Worm (Caenorhabditis elegans) whole organism, mixed stage, embryonic: ENCODE data around the gene str-83.

Source experiments
- M03D4.4 ChIP-seq: sonication (generic microtip); optimal IDR thresholded peaks from 2 replicates; lab custom pipeline; 2017; ENCODE audit warnings: mild to moderate bottlenecking, missing genetic modification characterization, missing compliant biosample characterization
- bed-3 ChIP-seq: fragments of 200-800 bp; sonication (Bioruptor generic); optimal IDR thresholded peaks from 3 replicates; lab custom pipeline; 2018; ENCODE audit warnings: mild to moderate bottlenecking, missing genetic modification characterization, moderate library complexity, missing compliant biosample characterization
- blmp-1 ChIP-seq: fragments of 150-350 bp; optimal IDR thresholded peaks from 2 replicates; lab custom pipeline; 2014; ENCODE audit warnings: missing biosample characterization, missing genetic modification characterization
- ceh-39 ChIP-seq: fragments of 150-350 bp; optimal IDR thresholded peaks from 2 replicates; lab custom pipeline; 2014; ENCODE audit warnings: missing biosample characterization, missing genetic modification characterization
- ceh-83 ChIP-seq: fragments of 200-800 bp; sonication (Bioruptor generic); optimal IDR thresholded peaks from 2 replicates; lab custom pipeline; 2018; ENCODE audit warnings: mild to moderate bottlenecking, missing genetic modification characterization, missing compliant biosample characterization
- ces-1 ChIP-seq: fragments of 150-350 bp; optimal IDR thresholded peaks from 2 replicates; lab custom pipeline; 2014; ENCODE audit warnings: missing biosample characterization, missing genetic modification reagents, missing genetic modification characterization
- cnd-1 ChIP-seq: fragments of 200-800 bp; sonication (Bioruptor generic); optimal IDR thresholded peaks from 2 replicates; lab custom pipeline; 2018; ENCODE audit warnings: mild to moderate bottlenecking, missing genetic modification characterization, missing compliant biosample characterization
- drap-1 ChIP-seq: fragments of 200-800 bp; sonication (Bioruptor generic); optimal IDR thresholded peaks from 3 replicates; lab custom pipeline; 2018; ENCODE audit warnings: mild to moderate bottlenecking, missing genetic modification characterization, missing compliant biosample characterization
- elt-1 ChIP-seq: sonication (generic microtip); optimal IDR thresholded peaks from 2 replicates; lab custom pipeline; 2017; ENCODE audit warnings: missing genetic modification characterization, mild to moderate bottlenecking, missing compliant biosample characterization, antibody characterized with exemption, moderate library complexity, borderline replicate concordance; ENCODE audit not compliant: insufficient read depth
- elt-3 ChIP-seq: fragments of 150-350 bp; optimal IDR thresholded peaks from 2 replicates; lab custom pipeline; 2014; ENCODE audit warnings: missing biosample characterization, missing genetic modification characterization
- flh-1 ChIP-seq: fragments of 200-800 bp; sonication (Bioruptor generic); optimal IDR thresholded peaks from 2 replicates; lab custom pipeline; 2018; ENCODE audit warnings: mild to moderate bottlenecking, missing genetic modification characterization, moderate library complexity, missing compliant biosample characterization
- ham-2 ChIP-seq: fragments of 200-800 bp; sonication (Bioruptor generic); optimal IDR thresholded peaks from 2 replicates; lab custom pipeline; 2018; ENCODE audit warnings: mild to moderate bottlenecking, missing genetic modification characterization, missing compliant biosample characterization
- hlh-1 ChIP-seq: fragments of 150-350 bp; optimal IDR thresholded peaks from 2 replicates; lab custom pipeline; 2014; ENCODE audit warnings: missing biosample characterization, missing genetic modification reagents, missing genetic modification characterization
- lin-32 ChIP-seq: fragments of 200-800 bp; sonication (Bioruptor generic); optimal IDR thresholded peaks from 2 replicates; lab custom pipeline; 2018; ENCODE audit warnings: mild to moderate bottlenecking, missing genetic modification characterization, missing compliant biosample characterization
- lsy-2 ChIP-seq: fragments of 150-350 bp; optimal IDR thresholded peaks from 2 replicates; lab custom pipeline; 2014; ENCODE audit warnings: missing biosample characterization, missing genetic modification characterization
- mab-5 ChIP-seq: fragments of 150-350 bp; optimal IDR thresholded peaks from 2 replicates; lab custom pipeline; 2014; ENCODE audit warnings: missing biosample characterization, missing genetic modification characterization
- mep-1 ChIP-seq: fragments of 150-350 bp; optimal IDR thresholded peaks from 2 replicates; lab custom pipeline; 2017; ENCODE audit warnings: missing biosample characterization, missing genetic modification reagents, missing genetic modification characterization, inconsistent platforms
- mls-2 ChIP-seq: sonication (generic microtip); optimal IDR thresholded peaks from 2 replicates; lab custom pipeline; 2016; ENCODE audit warnings: mild to moderate bottlenecking, missing genetic modification characterization, moderate library complexity, missing compliant biosample characterization
- nhr-12 ChIP-seq: fragments of 150-350 bp; optimal IDR thresholded peaks from 2 replicates; lab custom pipeline; 2014; ENCODE audit warnings: missing biosample characterization, missing genetic modification characterization
- nhr-2 ChIP-seq: fragments of 150-350 bp; optimal IDR thresholded peaks from 2 replicates; lab custom pipeline; 2014; ENCODE audit warnings: missing biosample characterization, missing genetic modification characterization
- nhr-237 ChIP-seq: fragments of 150-350 bp; optimal IDR thresholded peaks from 2 replicates; lab custom pipeline; 2014; ENCODE audit warnings: missing biosample characterization, missing genetic modification characterization
- nhr-76 ChIP-seq: sonication (generic microtip); optimal IDR thresholded peaks from 2 replicates; lab custom pipeline; 2017; ENCODE audit warnings: missing biosample characterization, missing genetic modification characterization
- pha-4 ChIP-seq: fragments of 150-350 bp; optimal IDR thresholded peaks from 2 replicates; lab custom pipeline; 2018; ENCODE audit warnings: missing biosample characterization, missing genetic modification reagents, missing genetic modification characterization
- sem-2 ChIP-seq: fragments of 200-800 bp; sonication (Bioruptor generic); optimal IDR thresholded peaks from 2 replicates; lab custom pipeline; 2018; ENCODE audit warnings: mild to moderate bottlenecking, missing genetic modification characterization, missing compliant biosample characterization
- snpc-4 ChIP-seq: fragments of 150-350 bp; optimal IDR thresholded peaks from 2 replicates; lab custom pipeline; 2014; ENCODE audit warnings: missing biosample characterization, missing genetic modification characterization
- sptf-1 ChIP-seq: sonication (generic microtip); optimal IDR thresholded peaks from 2 replicates; lab custom pipeline; 2017; ENCODE audit warnings: mild to moderate bottlenecking, missing genetic modification characterization, moderate library complexity, missing compliant biosample characterization
- unc-120 ChIP-seq: sonication (generic microtip); optimal IDR thresholded peaks from 2 replicates; lab custom pipeline; 2017; ENCODE audit warnings: missing genetic modification characterization, missing compliant biosample characterization; ENCODE audit not compliant: poor library complexity, severe bottlenecking
- unc-39 ChIP-seq: fragments of 150-350 bp; optimal IDR thresholded peaks from 2 replicates; lab custom pipeline; 2014; ENCODE audit warnings: missing biosample characterization, missing genetic modification characterization
- unc-62 ChIP-seq: fragments of 150-350 bp; optimal IDR thresholded peaks from 2 replicates; lab custom pipeline; 2014; ENCODE audit warnings: missing biosample characterization, missing genetic modification reagents, missing genetic modification characterization
- zip-8 ChIP-seq: fragments of 150-350 bp; optimal IDR thresholded peaks from 2 replicates; lab custom pipeline; 2014; ENCODE audit warnings: missing biosample characterization, missing genetic modification characterization
- ztf-11 ChIP-seq: fragments of 150-350 bp; optimal IDR thresholded peaks from 2 replicates; lab custom pipeline; 2014; ENCODE audit warnings: missing biosample characterization, missing genetic modification characterization

The str-83 gene

ce11 chrV:3970410-3970809, 6.7 kb upstream of the str-83 start, which contains the start of gene cyp-34A9:
Gene cyp-34A9, minus strand, starts transcription at chrV:3970540.
- no peak for TF ChIP-seq cnd-1 (tag; lab: Kevin White, UChicago)
- no peak for TF ChIP-seq ces-1 (GFP tag; lab: Kevin White, UChicago)
- no peak for TF ChIP-seq unc-120 (tag; lab: Kevin White, UChicago)
- no peak for TF ChIP-seq pha-4
- TF ChIP-seq mep-1 = no peak
- TF ChIP-seq nhr-12 (tag; lab: Kevin White, UChicago) = no peak
- no peak for TF ChIP-seq bed-3 (GFP tag; lab: Kevin White, UChicago)
- TF ChIP-seq ham-2 (GFP tag; lab: Kevin White, UChicago) = no peak
- TF ChIP-seq mls-2 = no peak
- no peak for TF ChIP-seq unc-62
- no peak for TF ChIP-seq hlh-1 (tag; lab: Kevin White, UChicago)
- TF ChIP-seq snpc-4 (tag; lab: Kevin White, UChicago) = no peak
- no peak for TF ChIP-seq M03D4.4 (tag; lab: Kevin White, UChicago)
- TF ChIP-seq elt-1 (tag; lab: Kevin White, UChicago) = no peak
- TF ChIP-seq zip-8 (tag; lab: Kevin White, UChicago) = no peak
- TF ChIP-seq flh-1 (GFP tag; lab: Kevin White, UChicago) = no peak
- no peak for TF ChIP-seq lin-32 (GFP tag; lab: Kevin White, UChicago)
- TF ChIP-seq lsy-2 = no peak
- no peak for TF ChIP-seq nhr-237 (tag; lab: Kevin White, UChicago)

- no peak for TF ChIP-seq pha-4
- TF ChIP-seq drap-1 (GFP tag; lab: Kevin White, UChicago) = no peak
- no peak for TF ChIP-seq ztf-11
- TF ChIP-seq bed-3 (GFP tag; lab: Kevin White, UChicago) = no peak
- TF ChIP-seq mep-1 = no peak
- TF ChIP-seq ceh-83 (GFP tag; lab: Kevin White, UChicago) = no peak
- TF ChIP-seq nhr-76 (tag; lab: Kevin White, UChicago) = no peak
- no peak for TF ChIP-seq unc-120 (tag; lab: Kevin White, UChicago)
- TF ChIP-seq sptf-1 (tag; lab: Kevin White, UChicago) = no peak
- no peak for TF ChIP-seq lsy-2
- TF ChIP-seq lin-32 (GFP tag; lab: Kevin White, UChicago) = no peak
- TF ChIP-seq snpc-4 (tag; lab: Kevin White, UChicago) = no peak
- TF ChIP-seq mab-5 (tag; lab: Kevin White, UChicago) = no peak
- no peak for TF ChIP-seq blmp-1 (tag; lab: Kevin White, UChicago)
Measured at ce11 chrV:3972846-3973245, 4.2 kb upstream of the str-83 start, which contains the start of gene cyp-34A10. Gene cyp-34A10, minus strand, starts transcription at chrV:3972991.

- TF ChIP-seq sem-2 (GFP tag; lab: Kevin White, UChicago) (no peak), unc-39 (tag; lab: Kevin White, UChicago) (no peak), ceh-39 (tag; lab: Kevin White, UChicago) (no peak), nhr-2 (tag; lab: Kevin White, UChicago) (no peak), pha-4 (no peak), zip-8 (tag; lab: Kevin White, UChicago) (no peak), ztf-11 (no peak), unc-120 (tag; lab: Kevin White, UChicago) (no peak), sptf-1 (tag; lab: Kevin White, UChicago) (no peak), hlh-1 (tag; lab: Kevin White, UChicago) (no peak)
Measured at ce11 chrV:3974361-3974760, 2.7 kb upstream of the str-83 start, which contains the start of gene str-82. Gene str-82, plus strand, starts transcription at chrV:3974661.

- TF ChIP-seq nhr-76 (tag; lab: Kevin White, UChicago) (no peak), elt-3 (tag; lab: Kevin White, UChicago) (no peak), unc-62 (no peak)
Measured at ce11 chrV:3979053-3979452, 2.0 kb downstream of the str-83 start, which contains the start of gene nlp-34. Gene nlp-34, minus strand, starts transcription at chrV:3979134.

- TF ChIP-seq nhr-237 (tag; lab: Kevin White, UChicago) (peak; percentile 15), unc-120 (tag; lab: Kevin White, UChicago) (no peak), elt-3 (tag; lab: Kevin White, UChicago) (peak; percentile 93), elt-1 (tag; lab: Kevin White, UChicago) (peak; percentile 13), mls-2 (no peak), drap-1 (GFP tag; lab: Kevin White, UChicago) (no peak), nhr-76 (tag; lab: Kevin White, UChicago) (no peak), ztf-11 (no peak), ces-1 (GFP tag; lab: Kevin White, UChicago) (no peak), lin-32 (GFP tag; lab: Kevin White, UChicago) (no peak), cnd-1 (tag; lab: Kevin White, UChicago) (no peak), ceh-83 (GFP tag; lab: Kevin White, UChicago) (no peak)
Measured at ce11 chrV:3979819-3980218, 2.8 kb downstream of the str-83 start, which contains the start of gene nlp-31. Gene nlp-31, plus strand, starts transcription at chrV:3980055.
